Fruit fly (Drosophila melanogaster) whole organism, adult: Measurements from ENCODE around the gene btd.

ENCODE experiments used
- CG12768 ChIP-seq: fragments of 200-800 bp; sonication (Bioruptor generic); optimal IDR thresholded peaks from 2 replicates; lab custom pipeline; 2017; ENCODE audit warnings: missing biosample characterization, missing genetic modification characterization, mild to moderate bottlenecking, moderate library complexity, missing genetic modification reagents
- CG1620 ChIP-seq: fragments of 200-800 bp; sonication (Bioruptor generic); optimal IDR thresholded peaks from 2 replicates; lab custom pipeline; 2016; ENCODE audit warnings: missing biosample characterization, missing genetic modification characterization
- CG33017 ChIP-seq: fragments of 200-800 bp; sonication (Bioruptor generic); optimal IDR thresholded peaks from 2 replicates; lab custom pipeline; 2018; ENCODE audit warnings: missing biosample characterization, mild to moderate bottlenecking, missing genetic modification characterization, moderate library complexity
- CG5204 ChIP-seq: fragments of 200-800 bp; sonication (Bioruptor generic); optimal IDR thresholded peaks from 2 replicates; lab custom pipeline; 2016; ENCODE audit warnings: missing biosample characterization, missing genetic modification characterization
- CG7045 ChIP-seq: fragments of 200-800 bp; sonication (Bioruptor generic); optimal IDR thresholded peaks from 2 replicates; lab custom pipeline; 2017; ENCODE audit warnings: missing biosample characterization, mild to moderate bottlenecking, missing genetic modification characterization
- Crg-1 ChIP-seq: fragments of 200-800 bp; sonication (Bioruptor generic); optimal IDR thresholded peaks from 2 replicates; lab custom pipeline; 2016; ENCODE audit warnings: missing biosample characterization, missing genetic modification characterization
- pad ChIP-seq: fragments of 200-800 bp; sonication (Bioruptor generic); optimal IDR thresholded peaks from 3 replicates; lab custom pipeline; 2017; ENCODE audit warnings: missing biosample characterization, missing genetic modification characterization, mild to moderate bottlenecking, moderate library complexity, missing genetic modification reagents
- tj ChIP-seq: fragments of 200-800 bp; sonication (Bioruptor generic); optimal IDR thresholded peaks from 3 replicates; lab custom pipeline; 2017; ENCODE audit warnings: missing biosample characterization, mild to moderate bottlenecking, missing genetic modification characterization, moderate library complexity

DNA sequence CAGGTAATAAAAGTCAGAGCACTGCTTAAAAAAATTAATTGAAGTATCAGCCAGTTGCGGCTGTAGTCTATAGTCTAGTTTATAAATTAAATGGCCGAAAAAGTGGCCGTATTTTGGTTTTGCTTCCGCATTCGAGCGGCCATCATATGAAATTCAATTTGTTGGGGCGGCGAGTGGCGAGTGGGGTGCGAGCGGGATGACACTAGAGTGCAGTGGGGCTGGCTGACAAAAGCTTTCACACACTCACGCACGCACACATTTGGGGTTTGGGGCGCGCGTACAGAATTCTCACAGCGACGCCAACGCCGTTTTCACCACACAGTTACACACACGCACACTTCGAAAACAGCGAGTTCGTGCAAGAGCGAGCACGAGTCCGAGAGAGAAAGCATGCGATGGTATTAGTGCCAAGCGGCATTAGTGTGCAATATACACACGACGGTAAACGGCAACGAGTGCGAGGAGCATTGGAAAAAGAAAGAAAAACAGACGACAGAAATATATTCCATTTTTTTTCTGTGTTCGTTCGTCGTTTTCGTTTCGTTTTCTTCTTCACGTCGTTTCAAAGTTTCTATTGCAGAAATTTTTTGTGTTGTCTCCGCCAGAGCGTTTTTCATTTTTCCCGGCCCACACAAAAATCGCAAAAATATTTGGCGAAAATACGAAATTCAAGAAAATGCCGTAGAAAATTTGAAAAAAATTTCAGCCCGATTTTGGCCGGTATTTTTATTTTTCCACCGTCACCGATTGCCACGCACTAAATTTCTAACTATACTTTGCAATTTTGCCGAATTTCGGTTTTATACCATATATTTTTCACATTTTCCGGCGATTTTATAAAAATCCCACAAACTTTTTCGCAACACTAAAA lies 9.1 kb upstream of the btd start:
- TF ChIP-seq CG1620 (GFP tag; lab: Kevin White, UChicago) (no peak), Crg-1 (GFP tag; lab: Kevin White, UChicago) (no peak), CG12768 (GFP tag; lab: Kevin White, UChicago) (peak; percentile 14), pad (GFP tag; lab: Kevin White, UChicago) (peak; percentile 89), CG5204 (GFP tag; lab: Kevin White, UChicago) (no peak), tj (GFP tag; lab: Kevin White, UChicago) (peak; percentile 56), CG7045 (GFP tag; lab: Kevin White, UChicago) (no peak), CG33017 (tag; lab: Kevin White, UChicago) (no peak)
